Fruit fly (Drosophila melanogaster): ENCODE data around the gene mst.

Gene mst

DNA sequence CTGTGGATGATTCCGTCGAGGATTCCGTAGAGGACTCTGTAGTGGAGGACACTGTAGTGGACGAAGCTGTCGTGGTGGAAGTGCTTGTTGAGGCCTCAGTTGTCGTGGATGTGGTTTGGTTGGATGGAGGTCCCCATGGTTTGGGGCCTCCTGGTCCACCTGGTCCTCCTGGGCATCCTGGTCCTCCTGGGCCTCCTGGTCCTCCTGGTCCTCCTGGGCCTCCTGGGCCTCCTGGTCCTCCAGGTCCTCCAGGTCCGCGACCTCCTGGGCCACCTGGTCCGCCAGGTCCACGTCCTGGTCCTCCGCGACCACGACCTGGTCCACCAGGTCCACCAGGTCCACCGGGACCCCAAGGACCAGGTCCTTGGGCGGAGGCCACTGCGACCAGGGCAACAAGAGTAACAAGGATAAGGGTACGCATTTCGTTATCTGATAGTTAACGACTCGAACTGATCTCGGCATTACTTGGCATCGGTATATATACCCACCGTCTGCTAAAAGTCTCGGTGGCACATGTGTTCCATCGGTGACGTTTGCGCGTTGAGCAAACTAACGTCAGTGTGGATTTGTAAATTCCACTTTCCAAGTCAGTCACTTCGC is 8.2 kb downstream of the mst start, which contains the start of gene lcs:
TSS of gene lcs (minus strand) at position 457 of the 600 bp plus-strand sequence.
- TF ChIP-seq Dfd (GFP tag; optimal IDR thresholded peaks at IDR 0.05) = peak; percentile 99
- TF ChIP-seq fru (GFP tag; optimal IDR thresholded peaks at IDR 0.05) = no peak

- TF ChIP-seq GATAd (GFP tag; optimal IDR thresholded peaks at IDR 0.05) (no peak), sage (GFP tag; optimal IDR thresholded peaks at IDR 0.05) (no peak), h (GFP tag; optimal IDR thresholded peaks at IDR 0.05) (no peak), woc (GFP tag; optimal IDR thresholded peaks at IDR 0.05) (no peak), Dif (GFP tag; optimal IDR thresholded peaks at IDR 0.05; ENCODE audit: partially characterized antibody) (no peak), Mio (GFP tag; optimal IDR thresholded peaks at IDR 0.05) (no peak), Abd-B (GFP tag; optimal IDR thresholded peaks at IDR 0.05) (no peak), lola (GFP tag; optimal IDR thresholded peaks at IDR 0.05) (no peak), brk (GFP tag; optimal IDR thresholded peaks at IDR 0.05) (no peak), dsf (GFP tag; optimal IDR thresholded peaks at IDR 0.05; ENCODE audit: borderline replicate concordance) (no peak), Myc (optimal IDR thresholded peaks at IDR 0.05) (no peak), Sp1 (GFP tag; optimal IDR thresholded peaks at IDR 0.05) (no peak), CG32264 (GFP tag; optimal IDR thresholded peaks at IDR 0.05) (no peak), jim (GFP tag; optimal IDR thresholded peaks at IDR 0.05) (no peak), rgr (GFP tag; optimal IDR thresholded peaks at IDR 0.05) (no peak)
These were observed 13.9 kb downstream of the mst start, which contains the start of gene whe for dm6 chrX:21402672-21403071. whe (minus strand) TSS chrX:21402772.

DNA sequence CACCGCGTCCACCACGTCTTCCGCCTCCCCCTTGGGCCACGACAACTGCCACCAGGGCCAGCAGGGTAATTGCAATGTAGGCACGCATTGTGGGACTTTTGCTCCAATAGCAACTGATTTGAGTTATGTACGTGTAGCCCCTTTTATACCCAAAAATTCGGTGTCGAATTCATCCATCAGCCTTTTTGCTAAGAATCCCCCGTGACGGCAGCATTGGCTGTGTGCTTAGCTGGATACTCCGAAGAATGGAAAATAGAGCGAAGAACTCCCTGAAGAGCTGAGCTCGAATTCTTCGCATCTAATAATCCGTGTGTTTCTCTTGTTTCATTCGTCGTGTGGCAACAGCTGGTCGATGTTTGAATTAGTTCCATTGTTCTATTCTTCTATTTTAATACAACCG is 40.4 kb downstream of the mst start, which contains the start of gene CG10918:
TSS of gene CG10918 (minus strand) at position 101 of the 400 bp plus-strand sequence.
- no peak for TF ChIP-seq h (GFP tag; optimal IDR thresholded peaks at IDR 0.05)
- no peak for TF ChIP-seq CG32264 (GFP tag; optimal IDR thresholded peaks at IDR 0.05)

DNA sequence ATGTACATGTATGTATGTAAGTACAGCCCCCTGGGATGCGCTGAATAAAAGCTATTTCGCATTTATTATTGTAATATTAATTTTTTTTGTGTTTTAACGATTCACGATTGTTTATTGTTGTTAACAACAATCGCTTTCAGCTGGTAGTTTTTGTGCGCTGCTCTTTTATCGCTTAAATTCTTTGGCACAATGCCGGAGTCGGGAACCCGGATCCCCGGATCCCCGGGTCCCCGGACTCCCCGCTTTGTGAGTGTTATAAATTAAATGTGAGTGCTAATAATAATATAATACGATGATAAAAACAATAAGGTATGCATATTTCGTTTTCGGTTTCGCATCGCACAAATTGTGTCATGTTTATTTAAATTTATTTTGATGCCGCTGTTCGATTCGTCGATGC is 51.9 kb downstream of the mst start:
- no peak for TF ChIP-seq psq (GFP tag; optimal IDR thresholded peaks at IDR 0.05)
- TF ChIP-seq Dfd (GFP tag; optimal IDR thresholded peaks at IDR 0.05) = peak; percentile 96

All from whole organism, wandering third instar larva.